Worm (Caenorhabditis elegans): ENCODE results near the gene mlh-1.
A peak's percentile ranks its signal among the peaks of the same experiment; 100 is the strongest.

The mlh-1 gene

DNA sequence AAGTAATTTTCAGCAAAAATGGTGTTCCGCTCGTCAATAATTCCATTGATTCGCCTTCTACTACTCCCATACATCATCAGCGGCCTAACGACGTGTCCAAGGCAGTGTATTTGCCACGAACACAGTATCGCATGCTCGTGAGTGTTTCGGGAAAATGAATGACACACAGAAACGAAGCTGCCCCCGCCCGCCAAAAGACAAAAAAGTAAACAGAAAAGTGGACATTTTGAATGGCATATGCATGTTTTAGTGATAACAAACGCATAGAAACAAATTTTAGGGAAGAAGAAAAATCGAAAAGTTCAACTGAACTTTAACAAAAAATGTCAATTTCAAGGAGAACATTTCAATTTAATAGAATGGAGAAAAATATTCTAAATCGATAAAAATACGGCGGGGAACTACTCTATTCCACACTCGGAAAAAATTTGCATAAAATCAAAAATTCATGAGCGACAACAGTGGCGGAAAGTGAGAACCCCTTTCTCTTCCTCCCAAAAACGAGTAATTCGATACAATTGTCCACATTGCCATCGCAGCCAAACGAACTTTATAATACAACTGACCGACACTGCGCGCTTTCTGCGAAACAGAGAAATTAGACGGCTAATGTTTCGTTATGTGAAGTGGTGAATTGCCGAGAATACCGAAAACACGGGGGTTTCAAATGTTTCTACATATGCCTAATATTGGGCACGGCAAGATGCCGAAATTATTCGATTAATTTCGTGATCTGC is 14.3 kb upstream of the mlh-1 start:
- TF ChIP-seq pqm-1 (tag; optimal IDR thresholded peaks at IDR 0.05), result peak; percentile 19
- TF ChIP-seq pha-4 (tag; optimal IDR thresholded peaks at IDR 0.05), result peak; percentile 71
- TF ChIP-seq ceh-16 (tag; optimal IDR thresholded peaks at IDR 0.05), result no peak
- TF ChIP-seq zag-1 (tag; optimal IDR thresholded peaks at IDR 0.05), result no peak
- TF ChIP-seq elt-2 (tag; optimal IDR thresholded peaks at IDR 0.05), result peak; percentile 43

DNA sequence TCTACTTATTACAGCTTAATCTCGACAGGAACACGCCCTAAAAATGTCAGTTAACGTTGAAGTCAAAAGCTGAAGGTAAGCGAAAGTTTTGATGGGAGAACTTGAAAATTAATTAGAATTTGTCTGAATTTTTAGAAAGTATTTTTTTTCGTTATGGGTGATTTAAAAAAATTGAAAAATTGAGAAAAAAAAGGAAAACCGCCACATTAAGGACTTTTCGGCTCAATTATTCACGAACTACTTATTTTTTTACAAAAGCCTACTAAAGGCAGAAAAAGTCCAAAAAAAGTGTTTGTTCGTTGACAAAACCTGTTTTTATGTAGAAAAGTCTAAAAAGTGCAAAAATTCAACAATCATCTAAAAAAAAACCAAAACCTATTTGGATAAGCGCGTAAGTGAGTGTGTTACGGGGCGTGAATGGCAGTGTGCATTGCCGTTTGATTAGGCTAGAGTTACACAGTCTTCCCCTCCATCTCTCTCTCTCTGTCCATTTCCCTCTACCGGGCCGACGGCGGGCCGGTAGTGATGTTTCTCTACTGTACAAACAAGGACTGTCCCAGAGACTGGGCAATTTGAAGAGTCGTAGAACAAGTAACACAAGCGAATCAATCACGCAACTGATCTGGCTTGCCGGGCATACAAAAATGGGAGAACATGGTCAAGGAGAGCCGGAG is 13.2 kb upstream of the mlh-1 start, which contains the start of gene lron-13:
lron-13 (plus strand) TSS at position 15 of the 674 bp plus-strand sequence.
- TF ChIP-seq pqm-1 (tag; optimal IDR thresholded peaks at IDR 0.05) (peak; percentile 31), pha-4 (tag; optimal IDR thresholded peaks at IDR 0.05) (peak; percentile 63), ama-1 (optimal IDR thresholded peaks at IDR 0.05) (peak; percentile 23), elt-2 (tag; optimal IDR thresholded peaks at IDR 0.05) (peak; percentile 38), lin-15B (tag; optimal IDR thresholded peaks at IDR 0.05) (peak; percentile 3), daf-12 (tag; optimal IDR thresholded peaks at IDR 0.05) (no peak), R02D3.7 (tag; optimal IDR thresholded peaks at IDR 0.05) (no peak), ztf-11 (tag; optimal IDR thresholded peaks at IDR 0.05) (no peak)

DNA sequence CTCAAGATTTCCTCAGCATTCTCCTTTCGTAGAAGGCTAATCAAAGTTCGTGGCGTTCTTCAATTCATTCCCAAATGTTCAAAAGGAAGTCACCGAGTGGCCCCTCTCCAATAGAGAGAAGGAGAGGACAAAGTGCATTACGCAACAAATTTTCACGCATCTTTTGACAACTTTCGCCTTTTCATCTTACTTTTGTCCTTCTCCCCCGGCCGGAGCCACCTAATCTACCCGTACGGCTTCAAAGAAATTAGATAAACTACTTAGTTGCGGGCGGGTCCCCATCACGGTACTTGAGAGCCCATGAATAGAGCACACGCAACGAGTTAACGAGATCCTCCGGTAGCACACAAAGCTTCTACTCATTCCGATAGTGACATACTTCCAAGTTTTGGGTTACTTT is 12.3 kb upstream of the mlh-1 start:
- TF ChIP-seq lsy-12 (tag; optimal IDR thresholded peaks at IDR 0.05) (no peak), fkh-10 (GFP tag; optimal IDR thresholded peaks at IDR 0.05) (peak; percentile 16)

DNA sequence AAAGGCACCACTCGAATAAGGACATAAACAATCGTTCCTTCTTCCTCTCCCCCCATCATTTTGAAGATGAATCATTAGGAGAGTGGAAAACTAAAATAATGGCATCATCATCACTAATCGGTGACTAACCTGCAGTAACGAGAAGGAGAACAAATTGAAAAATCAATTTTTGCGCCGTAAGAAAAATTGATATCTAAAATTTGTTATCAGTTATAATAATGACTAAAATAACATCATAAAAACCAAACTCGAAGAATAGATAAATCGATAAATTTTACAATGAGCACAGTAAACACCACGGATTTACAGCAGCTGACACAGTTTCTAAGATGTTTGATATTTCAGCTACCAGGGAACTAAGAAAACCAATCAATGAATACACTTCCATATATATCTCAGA is 11.8 kb upstream of the mlh-1 start:
- peak; percentile 47 for TF ChIP-seq ceh-28 (tag; optimal IDR thresholded peaks at IDR 0.05)
- TF ChIP-seq fos-1 (tag; optimal IDR thresholded peaks at IDR 0.05), result peak; percentile 25
- TF ChIP-seq zag-1 (tag; optimal IDR thresholded peaks at IDR 0.05), result no peak
- TF ChIP-seq pqm-1 (tag; optimal IDR thresholded peaks at IDR 0.05), result peak; percentile 62
- no peak for TF ChIP-seq eor-1 (tag; optimal IDR thresholded peaks at IDR 0.05)
- TF ChIP-seq pha-4 (tag; optimal IDR thresholded peaks at IDR 0.05), result peak; percentile 13
- TF ChIP-seq elt-2 (tag; optimal IDR thresholded peaks at IDR 0.05), result peak; percentile 60

DNA sequence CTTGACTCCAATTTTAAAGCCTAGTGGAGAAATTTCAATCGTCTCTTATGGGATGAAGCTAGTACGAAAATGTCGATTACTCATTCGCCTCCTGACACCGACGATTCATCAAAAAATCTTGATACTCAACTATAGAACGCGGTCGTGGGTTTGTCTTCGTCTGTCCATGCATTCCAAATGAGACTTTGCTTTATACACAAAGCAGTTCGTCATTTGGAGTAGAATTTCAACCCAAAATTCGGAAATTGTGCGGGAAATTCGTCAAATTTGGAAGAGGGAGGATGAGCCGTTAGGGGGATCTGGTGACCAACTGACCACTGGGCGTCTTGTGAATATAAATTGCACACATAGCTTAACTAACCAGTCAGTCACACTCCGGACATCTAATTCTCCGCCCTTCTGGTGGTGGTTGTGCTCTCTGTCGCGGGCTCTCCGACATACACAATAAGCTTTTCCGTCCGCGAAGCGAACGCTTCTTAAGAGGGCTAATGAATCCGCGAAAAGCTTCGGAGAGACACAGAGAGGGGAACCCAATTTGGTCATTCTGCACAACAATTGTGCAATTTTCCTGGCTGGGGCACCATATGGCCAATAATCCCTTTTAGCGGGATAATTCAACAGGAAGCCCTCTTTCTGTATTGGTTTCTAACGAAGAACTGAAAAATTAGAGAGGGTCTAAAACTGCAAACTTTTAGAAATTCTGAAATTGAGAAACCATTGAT is 10.9 kb upstream of the mlh-1 start:
- TF ChIP-seq nhr-23 (tag; optimal IDR thresholded peaks at IDR 0.05) (no peak), skn-1 (tag; optimal IDR thresholded peaks at IDR 0.05) (no peak), fkh-10 (GFP tag; optimal IDR thresholded peaks at IDR 0.05) (no peak), snpc-4 (tag; optimal IDR thresholded peaks at IDR 0.05) (no peak), zag-1 (tag; optimal IDR thresholded peaks at IDR 0.05) (no peak), ztf-4 (tag; optimal IDR thresholded peaks at IDR 0.05) (no peak), eor-1 (tag; optimal IDR thresholded peaks at IDR 0.05) (no peak), sea-2 (GFP tag; optimal IDR thresholded peaks at IDR 0.05) (no peak), nfya-1 (tag; optimal IDR thresholded peaks at IDR 0.05; ENCODE audit: insufficient read depth) (no peak), nhr-28 (tag; optimal IDR thresholded peaks at IDR 0.05) (no peak), ceh-28 (tag; optimal IDR thresholded peaks at IDR 0.05) (no peak), mdl-1 (tag; optimal IDR thresholded peaks at IDR 0.05) (no peak)

DNA sequence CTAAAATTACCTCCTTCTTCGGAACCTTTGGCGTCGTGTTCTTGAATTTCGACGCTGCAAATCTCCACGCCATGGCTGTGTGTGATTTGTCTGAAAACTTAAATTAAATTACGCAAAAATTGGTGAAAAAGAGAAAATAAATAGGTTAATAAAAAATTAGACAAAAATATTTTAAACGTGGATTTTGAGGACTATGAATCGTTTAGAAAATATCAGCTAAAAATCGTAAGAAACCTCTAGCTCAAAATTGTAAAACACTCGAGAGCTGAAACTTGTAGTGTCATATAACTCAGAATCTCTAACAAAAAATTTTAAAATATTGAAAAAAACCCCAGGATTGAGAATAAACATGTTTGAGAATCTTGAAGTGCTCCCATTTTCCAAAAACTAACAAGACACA is 9.7 kb upstream of the mlh-1 start, which contains the start of gene pod-1:
pod-1 (minus strand) TSS at position 101 of the 400 bp plus-strand sequence.
- TF ChIP-seq ceh-9 (tag; optimal IDR thresholded peaks at IDR 0.05), result no peak
- TF ChIP-seq R02D3.7 (tag; optimal IDR thresholded peaks at IDR 0.05), result no peak
- no peak for TF ChIP-seq nhr-11 (tag; optimal IDR thresholded peaks at IDR 0.05)
- no peak for TF ChIP-seq lin-39 (tag; optimal IDR thresholded peaks at IDR 0.05)
- no peak for TF ChIP-seq ztf-4 (tag; optimal IDR thresholded peaks at IDR 0.05)
- TF ChIP-seq elt-2 (tag; optimal IDR thresholded peaks at IDR 0.05), result no peak
- no peak for TF ChIP-seq lsy-12 (tag; optimal IDR thresholded peaks at IDR 0.05)
- no peak for TF ChIP-seq nhr-77 (tag; optimal IDR thresholded peaks at IDR 0.05)
- TF ChIP-seq nhr-67 (tag; optimal IDR thresholded peaks at IDR 0.05), result no peak
- no peak for TF ChIP-seq unc-62 (GFP tag; optimal IDR thresholded peaks at IDR 0.05)
- no peak for TF ChIP-seq jun-1 (tag; optimal IDR thresholded peaks at IDR 0.05)
- TF ChIP-seq nhr-76 (tag; optimal IDR thresholded peaks at IDR 0.05), result no peak
- TF ChIP-seq snpc-4 (tag; optimal IDR thresholded peaks at IDR 0.05), result no peak
- TF ChIP-seq fkh-10 (GFP tag; optimal IDR thresholded peaks at IDR 0.05), result no peak
- TF ChIP-seq ceh-82 (tag; optimal IDR thresholded peaks at IDR 0.05), result no peak
- no peak for TF ChIP-seq pqm-1 (tag; optimal IDR thresholded peaks at IDR 0.05)
- no peak for TF ChIP-seq nhr-25 (tag; optimal IDR thresholded peaks at IDR 0.05)
- TF ChIP-seq hmg-11 (tag; optimal IDR thresholded peaks at IDR 0.05), result no peak
- TF ChIP-seq nhr-28 (tag; optimal IDR thresholded peaks at IDR 0.05), result no peak
